Fruit fly (Drosophila melanogaster) whole organism, embryonic: ENCODE data around the gene CtBP.

ENCODE experiments used
- CG10959 ChIP-seq: fragments of 200-800 bp; sonication (Bioruptor generic); IDR thresholded peaks from 2 replicates; pipeline ENCODE4 v1.3.6; 2022; ENCODE audit warnings: missing biosample characterization, missing genetic modification characterization
- CG10979 ChIP-seq: fragments of 200-800 bp; sonication (Bioruptor generic); optimal IDR thresholded peaks from 2 replicates; lab custom pipeline; 2018; ENCODE audit warnings: missing biosample characterization, mild to moderate bottlenecking, missing genetic modification characterization, moderate library complexity
- CG15479 ChIP-seq: fragments of 200-800 bp; sonication (Bioruptor generic); optimal IDR thresholded peaks from 3 replicates; lab custom pipeline; 2019; ENCODE audit warnings: missing biosample characterization, mild to moderate bottlenecking, missing genetic modification characterization, moderate library complexity
- CG15696 ChIP-seq: fragments of 200-800 bp; sonication (Bioruptor generic); optimal IDR thresholded peaks from 2 replicates; lab custom pipeline; 2019; ENCODE audit warnings: missing biosample characterization, mild to moderate bottlenecking, missing genetic modification characterization, moderate library complexity
- CG16863 ChIP-seq: fragments of 200-800 bp; sonication (Bioruptor generic); optimal IDR thresholded peaks from 3 replicates; lab custom pipeline; 2016; ENCODE audit warnings: missing biosample characterization, missing genetic modification characterization
- CG17328 ChIP-seq: fragments of 200-800 bp; sonication (Bioruptor generic); IDR thresholded peaks from 2 replicates; pipeline ENCODE4 v1.3.6; 2022; ENCODE audit warnings: missing biosample characterization, missing genetic modification characterization
- CG17385 ChIP-seq: fragments of 200-800 bp; sonication (Bioruptor generic); optimal IDR thresholded peaks from 3 replicates; lab custom pipeline; 2018; ENCODE audit warnings: missing biosample characterization, mild to moderate bottlenecking, missing genetic modification characterization
- CG17829 ChIP-seq: fragments of 200-800 bp; optimal IDR thresholded peaks from 2 replicates; lab custom pipeline; 2019; ENCODE audit warnings: missing biosample characterization, mild to moderate bottlenecking, missing genetic modification characterization, moderate library complexity
- CG34422 ChIP-seq: fragments of 200-800 bp; sonication (Bioruptor generic); IDR thresholded peaks from 3 replicates; pipeline ENCODE4 v1.3.6; 2022; ENCODE audit warnings: missing biosample characterization, missing genetic modification characterization
- CG42726 ChIP-seq: fragments of 200-800 bp; sonication (Bioruptor generic); IDR thresholded peaks from 2 replicates; pipeline ENCODE4 v1.3.6; 2022; ENCODE audit warnings: missing biosample characterization, missing genetic modification characterization; ENCODE audit not compliant: partially characterized antibody
- CG4360 ChIP-seq: fragments of 200-800 bp; sonication (Bioruptor generic); IDR thresholded peaks from 2 replicates; pipeline ENCODE4 v1.3.6; 2022; ENCODE audit warnings: missing biosample characterization, missing genetic modification characterization
- CG7839 ChIP-seq: fragments of 200-800 bp; sonication (Bioruptor generic); optimal IDR thresholded peaks from 3 replicates; lab custom pipeline; 2018; ENCODE audit warnings: missing biosample characterization, mild to moderate bottlenecking, missing genetic modification characterization, moderate library complexity
- CG7987 ChIP-seq: fragments of 200-800 bp; sonication (Bioruptor generic); optimal IDR thresholded peaks from 2 replicates; lab custom pipeline; 2018; ENCODE audit warnings: missing biosample characterization, mild to moderate bottlenecking, missing genetic modification characterization, moderate library complexity
- CG8478 ChIP-seq: fragments of >200 bp; optimal IDR thresholded peaks from 2 replicates; lab custom pipeline; 2018
- CG8924 ChIP-seq: fragments of 200-800 bp; optimal IDR thresholded peaks from 3 replicates; lab custom pipeline; 2019; ENCODE audit warnings: missing biosample characterization, mild to moderate bottlenecking, missing genetic modification characterization, moderate library complexity
- CrebB ChIP-seq: fragments of 200-800 bp; sonication (Bioruptor generic); optimal IDR thresholded peaks from 3 replicates; lab custom pipeline; 2018; ENCODE audit warnings: missing biosample characterization, mild to moderate bottlenecking, missing genetic modification characterization
- D ChIP-seq, 2 experiments: fragments of 200-800 bp in 1 of 2; fragments of >200 bp in 1 of 2; sonication (Bioruptor generic) in 1 of 2; optimal IDR thresholded peaks; 2 replicates in 1 of 2; 3 replicates in 1 of 2; lab custom pipeline; 2017; ENCODE audit warnings: mild to moderate bottlenecking in 1 of 2, missing biosample characterization in 1 of 2, missing genetic modification characterization in 1 of 2, missing genetic modification reagents in 1 of 2
- Ets97D ChIP-seq: fragments of 200-800 bp; sonication (Bioruptor generic); optimal IDR thresholded peaks from 3 replicates; lab custom pipeline; 2016; ENCODE audit warnings: missing biosample characterization, missing genetic modification characterization
- Mes4 ChIP-seq: fragments of 200-800 bp; sonication (Bioruptor generic); optimal IDR thresholded peaks from 2 replicates; lab custom pipeline; 2016; ENCODE audit warnings: missing biosample characterization, missing genetic modification characterization
- Nf-YA ChIP-seq: fragments of 200-800 bp; sonication (Bioruptor generic); IDR thresholded peaks from 2 replicates; pipeline ENCODE4 v1.3.6; 2022; ENCODE audit warnings: missing biosample characterization, missing genetic modification characterization
- Nf-YB ChIP-seq: fragments of 200-800 bp; sonication (Bioruptor generic); optimal IDR thresholded peaks from 3 replicates; lab custom pipeline; 2019; ENCODE audit warnings: missing biosample characterization, mild to moderate bottlenecking, missing genetic modification characterization, moderate library complexity
- Opbp ChIP-seq: fragments of 200-800 bp; sonication (Bioruptor generic); IDR thresholded peaks from 3 replicates; pipeline ENCODE4 v1.3.6; 2022; ENCODE audit warnings: missing biosample characterization, missing genetic modification characterization; ENCODE audit not compliant: partially characterized antibody
- Trl ChIP-seq, 3 experiments: fragments of >200 bp in 2 of 3; fragments of 200-800 bp in 1 of 3; sonication (Bioruptor generic) in 1 of 3; optimal IDR thresholded peaks; 2 replicates in 1 of 3; 3 replicates in 2 of 3; lab custom pipeline; 2016 to 2017; ENCODE audit warnings: missing biosample characterization in 1 of 3, missing genetic modification characterization in 1 of 3
- dmrt11E ChIP-seq: fragments of 200-800 bp; sonication (Bioruptor generic); optimal IDR thresholded peaks from 3 replicates; lab custom pipeline; 2018; ENCODE audit warnings: missing biosample characterization, mild to moderate bottlenecking, missing genetic modification characterization, moderate library complexity
- ewg ChIP-seq: fragments of 200-800 bp; sonication (Bioruptor generic); optimal IDR thresholded peaks from 3 replicates; lab custom pipeline; 2017; ENCODE audit warnings: mild to moderate bottlenecking, missing biosample characterization, missing genetic modification reagents, missing genetic modification characterization
- fd3F ChIP-seq: fragments of 200-800 bp; sonication (Bioruptor generic); optimal IDR thresholded peaks from 2 replicates; lab custom pipeline; 2018; ENCODE audit warnings: missing biosample characterization, mild to moderate bottlenecking, missing genetic modification characterization, moderate library complexity
- hbn ChIP-seq: fragments of 200-800 bp; sonication (Bioruptor generic); IDR thresholded peaks from 2 replicates; pipeline ENCODE4 v1.3.6; 2022; ENCODE audit warnings: missing biosample characterization, missing genetic modification characterization; ENCODE audit not compliant: partially characterized antibody
- inv ChIP-seq: fragments of 200-800 bp; sonication (Bioruptor generic); IDR thresholded peaks from 2 replicates; pipeline ENCODE4 v1.3.6; 2022; ENCODE audit warnings: missing biosample characterization, missing genetic modification characterization; ENCODE audit not compliant: partially characterized antibody
- jigr1 ChIP-seq: fragments of 200-800 bp; sonication (Bioruptor generic); IDR thresholded peaks from 3 replicates; pipeline ENCODE4 v1.3.6; 2022; ENCODE audit warnings: missing biosample characterization, missing genetic modification characterization
- jumu ChIP-seq: fragments of 200-800 bp; sonication (Bioruptor generic); optimal IDR thresholded peaks from 3 replicates; lab custom pipeline; 2016; ENCODE audit warnings: missing biosample characterization, missing genetic modification characterization
- kni ChIP-seq: fragments of 200-800 bp; sonication (Bioruptor generic); optimal IDR thresholded peaks from 3 replicates; lab custom pipeline; 2017; ENCODE audit warnings: mild to moderate bottlenecking, missing biosample characterization, missing genetic modification reagents, missing genetic modification characterization
- nau ChIP-seq: fragments of 200-800 bp; sonication (Bioruptor generic); optimal IDR thresholded peaks from 3 replicates; lab custom pipeline; 2017; ENCODE audit warnings: missing biosample characterization, mild to moderate bottlenecking, missing genetic modification characterization, missing genetic modification reagents
- nerfin-1 ChIP-seq: fragments of 200-800 bp; sonication (Bioruptor generic); optimal IDR thresholded peaks from 3 replicates; lab custom pipeline; 2019; ENCODE audit warnings: missing biosample characterization, mild to moderate bottlenecking, missing genetic modification characterization, moderate library complexity
- nmo ChIP-seq: fragments of 200-800 bp; sonication (Bioruptor generic); optimal IDR thresholded peaks from 2 replicates; lab custom pipeline; 2018; ENCODE audit warnings: missing biosample characterization, mild to moderate bottlenecking, missing genetic modification characterization, moderate library complexity
- peb ChIP-seq: fragments of 200-800 bp; sonication (Bioruptor generic); IDR thresholded peaks from 2 replicates; pipeline ENCODE4 v1.3.6; 2022; ENCODE audit warnings: missing biosample characterization, missing genetic modification characterization
- phol ChIP-seq: fragments of 200-800 bp; sonication (Bioruptor generic); optimal IDR thresholded peaks from 3 replicates; lab custom pipeline; 2018; ENCODE audit warnings: missing biosample characterization, mild to moderate bottlenecking, missing genetic modification characterization, moderate library complexity
- sens ChIP-seq: fragments of 200-800 bp; sonication (Bioruptor generic); peaks from one replicate; lab custom pipeline; 2016; ENCODE audit warnings: missing biosample characterization, missing genetic modification characterization
- sr ChIP-seq: fragments of 200-800 bp; sonication (Bioruptor generic); IDR thresholded peaks from 3 replicates; pipeline ENCODE4 v1.3.6; 2022; ENCODE audit warnings: missing biosample characterization, missing genetic modification characterization
- stc ChIP-seq: fragments of 200-800 bp; sonication (Bioruptor generic); IDR thresholded peaks from 2 replicates; pipeline ENCODE4 v1.3.6; 2022; ENCODE audit warnings: missing biosample characterization, missing genetic modification characterization
- tll ChIP-seq, 2 experiments: fragments of 200-800 bp in 1 of 2; fragments of >200 bp in 1 of 2; sonication (Bioruptor generic) in 1 of 2; optimal IDR thresholded peaks; 2 replicates each; lab custom pipeline; 2017 to 2019; ENCODE audit warnings: missing biosample characterization in 2 of 2, missing genetic modification characterization in 2 of 2, mild to moderate bottlenecking in 1 of 2, moderate library complexity in 1 of 2
- tna ChIP-seq: fragments of 200-800 bp; sonication (Bioruptor generic); IDR thresholded peaks from 2 replicates; pipeline ENCODE4 v1.3.6; 2022; ENCODE audit warnings: missing biosample characterization, missing genetic modification characterization; ENCODE audit not compliant: partially characterized antibody
- trh ChIP-seq: fragments of 200-800 bp; sonication (Bioruptor generic); optimal IDR thresholded peaks from 2 replicates; lab custom pipeline; 2016; ENCODE audit warnings: missing biosample characterization, missing genetic modification characterization
- twi ChIP-seq: fragments of 200-800 bp; optimal IDR thresholded peaks from 2 replicates; lab custom pipeline; 2019; ENCODE audit warnings: missing biosample characterization, mild to moderate bottlenecking, missing genetic modification characterization, moderate library complexity
- vnd ChIP-seq: fragments of 200-800 bp; sonication (Bioruptor generic); IDR thresholded peaks from 3 replicates; pipeline ENCODE4 v1.3.6; 2022; ENCODE audit warnings: missing biosample characterization, missing genetic modification characterization; ENCODE audit not compliant: partially characterized antibody
- z ChIP-seq: fragments of 200-800 bp; sonication (Bioruptor generic); IDR thresholded peaks from 3 replicates; pipeline ENCODE4 v1.3.6; 2022; ENCODE audit warnings: missing biosample characterization, missing genetic modification characterization
- zf30C ChIP-seq: fragments of 200-800 bp; sonication (Bioruptor generic); optimal IDR thresholded peaks from 3 replicates; lab custom pipeline; 2018; ENCODE audit warnings: missing biosample characterization, mild to moderate bottlenecking, missing genetic modification characterization

CtBP gene

DNA sequence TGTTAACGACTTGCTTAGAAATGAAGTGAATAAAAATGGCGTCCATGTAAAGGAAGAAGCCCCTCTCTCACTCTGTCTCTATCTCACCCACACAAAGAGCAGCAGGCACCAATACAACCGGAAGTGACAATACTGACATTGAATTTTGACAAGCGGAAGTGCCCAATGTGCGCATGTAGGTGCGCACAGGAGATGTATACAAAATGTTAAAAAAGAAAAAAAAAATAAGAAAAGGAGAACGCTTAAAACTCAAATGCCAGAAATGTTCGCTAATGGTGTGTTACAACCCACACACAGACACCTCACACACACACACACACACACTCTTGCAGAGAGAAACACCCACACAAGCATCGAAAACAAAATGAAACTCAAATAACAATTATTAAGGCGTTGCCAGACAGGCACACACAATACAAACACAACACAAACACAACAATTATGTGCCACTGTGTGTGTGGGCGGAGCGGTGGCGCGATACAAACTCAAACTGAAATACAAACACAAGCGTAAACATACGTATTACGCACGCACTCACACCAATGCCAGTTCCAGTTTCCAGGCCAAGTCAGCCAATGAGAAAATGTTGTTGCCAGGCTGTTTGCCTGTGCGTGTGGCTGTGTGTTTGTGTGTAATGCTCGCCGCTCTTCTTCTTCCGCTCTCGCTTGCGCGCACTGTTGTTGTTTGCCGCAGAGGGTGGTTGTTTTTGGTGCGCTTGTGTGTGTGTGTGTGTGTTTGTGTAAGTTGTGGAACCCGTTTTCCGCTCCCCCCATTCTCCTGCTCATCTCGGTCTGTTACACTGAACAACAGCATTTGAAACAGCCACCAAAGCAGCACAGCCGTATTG lies 52.5 kb downstream of the CtBP start (continued):
- peak in 1 of 2 experiments; percentile 75 for TF ChIP-seq tll (GFP tag; optimal IDR thresholded peaks at IDR 0.05; lab: Kevin White, UChicago)
- TF ChIP-seq nerfin-1: peak; percentile 48
- peak; percentile 60 for TF ChIP-seq CG8924 (tag; lab: Kevin White, UChicago)
- peak; percentile 95 for TF ChIP-seq CG17385 (GFP tag; lab: Kevin White, UChicago)
- TF ChIP-seq fd3F (GFP tag; lab: Kevin White, UChicago): no peak
- TF ChIP-seq kni (GFP tag; lab: Kevin White, UChicago): peak; percentile 83
- 0 out of 2 replicates have a peak, but pooled peaks have one; percentile 14 for TF ChIP-seq stc (GFP tag; lab: Robert Waterston, UW)
- TF ChIP-seq Nf-YA (GFP tag; lab: Robert Waterston, UW): peak; percentile 94
- peak; percentile 84 for TF ChIP-seq CG4360
- TF ChIP-seq Mes4 (GFP tag; lab: Kevin White, UChicago): peak; percentile 18
- TF ChIP-seq Nf-YB: peak; percentile 100
- TF ChIP-seq ewg (GFP tag; lab: Kevin White, UChicago): peak; percentile 71
- TF ChIP-seq vnd (GFP tag; lab: Robert Waterston, UW): 0 out of 3 replicates have a peak, but pooled peaks have one; percentile 46
- TF ChIP-seq CG42726 (GFP tag; lab: Robert Waterston, UW): peak; percentile 53; the same call in 1 of the 2 replicates
- peak; percentile 20 for TF ChIP-seq dmrt11E (tag; lab: Kevin White, UChicago)
- peak; percentile 66 for TF ChIP-seq zf30C (GFP tag; lab: Kevin White, UChicago)
- 0 out of 2 replicates have a peak, but pooled peaks have one; percentile 4 for TF ChIP-seq CG17328 (GFP tag; lab: Robert Waterston, UW)
- peak; percentile 70 for TF ChIP-seq sens (GFP tag; lab: Kevin White, UChicago)
- TF ChIP-seq CG15479 (GFP tag; lab: Kevin White, UChicago): peak; percentile 95
- peak; percentile 26 for TF ChIP-seq CG10979 (tag; lab: Kevin White, UChicago)
- peak; percentile 50 for TF ChIP-seq twi (tag; lab: Kevin White, UChicago)
- TF ChIP-seq Trl (optimal IDR thresholded peaks at IDR 0.05; lab: Kevin White, UChicago): peak; percentile 35 to 63
- TF ChIP-seq Trl (GFP tag; optimal IDR thresholded peaks at IDR 0.05; lab: Kevin White, UChicago): no peak
- TF ChIP-seq trh: no peak
- TF ChIP-seq CG7839 (tag; lab: Kevin White, UChicago): peak; percentile 7
- TF ChIP-seq CG10959 (GFP tag; lab: Robert Waterston, UW): peak; percentile 31; the same call in 1 of the 2 replicates
- TF ChIP-seq D (optimal IDR thresholded peaks at IDR 0.05; lab: Kevin White, UChicago): peak; percentile 98
- peak; percentile 41 for TF ChIP-seq D (GFP tag; optimal IDR thresholded peaks at IDR 0.05; lab: Kevin White, UChicago)
- 0 out of 2 replicates have a peak, but pooled peaks have one; percentile 29 for TF ChIP-seq peb
- 0 out of 2 replicates have a peak, but pooled peaks have one; percentile 27 for TF ChIP-seq hbn (GFP tag; lab: Robert Waterston, UW)
- TF ChIP-seq jigr1 (GFP tag; lab: Robert Waterston, UW): no peak
- TF ChIP-seq z (GFP tag; lab: Robert Waterston, UW): peak; percentile 81
- peak; percentile 39 for TF ChIP-seq CG15696 (tag; lab: Kevin White, UChicago)
- TF ChIP-seq CG8478 (lab: Kevin White, UChicago): peak; percentile 100
- TF ChIP-seq CG17829: peak; percentile 28
- peak; percentile 44; the same call in 1 of the 3 replicates for TF ChIP-seq Opbp (GFP tag; lab: Robert Waterston, UW)
- TF ChIP-seq Ets97D (GFP tag; lab: Kevin White, UChicago): peak; percentile 52
- peak; percentile 34 for TF ChIP-seq phol
- peak; percentile 39 for TF ChIP-seq CrebB (tag; lab: Kevin White, UChicago)
- TF ChIP-seq tna: 0 out of 2 replicates have a peak, but pooled peaks have one; percentile 46
- TF ChIP-seq inv (GFP tag; lab: Robert Waterston, UW): no peak
- TF ChIP-seq sr: peak; percentile 94
- peak; percentile 46 for TF ChIP-seq nmo
- peak; percentile 26 for TF ChIP-seq CG16863
- TF ChIP-seq jumu: no peak
- TF ChIP-seq CG7987 (GFP tag; lab: Kevin White, UChicago): peak; percentile 20
- TF ChIP-seq CG34422 (GFP tag; lab: Robert Waterston, UW): no peak
- TF ChIP-seq nau: peak; percentile 7
